Worm (Caenorhabditis elegans) whole organism, L4 larva: ENCODE results near the gene Y7A9D.1.

Experiments used
- Y48G9A.11 ChIP-seq: fragments of 200-800 bp; sonication (Bioruptor generic); IDR thresholded peaks from 2 replicates; pipeline ENCODE4 v1.3.6; 2022; ENCODE audit warnings: missing genetic modification reagents, missing genetic modification characterization, missing compliant biosample characterization
- unc-62 ChIP-seq, 3 experiments: fragments of 150-350 bp in 1 of 3; sonication (generic microtip); optimal IDR thresholded peaks in 2 of 3; peaks in 1 of 3; 1 replicate in 1 of 3; 2 replicates in 2 of 3; lab custom pipeline; 2014 to 2017; ENCODE audit warnings: missing biosample characterization in 3 of 3, missing genetic modification characterization in 3 of 3, missing genetic modification reagents in 3 of 3, missing genotype in 1 of 3

ce11 chrIV:16332585-16332984, 49.4 kb downstream of the Y7A9D.1 start, which contains the start of gene srz-71:
- no peak for TF ChIP-seq Y48G9A.11
- no peak for TF ChIP-seq unc-62 (GFP tag; optimal IDR thresholded peaks at IDR 0.05 in 1 of 2; lab: Kevin White, UChicago)
- no peak for TF ChIP-seq unc-62 (tag; optimal IDR thresholded peaks at IDR 0.05; lab: Kevin White, UChicago)
